Worm (Caenorhabditis elegans) whole organism, mixed stage, embryonic: Measurements from ENCODE around the gene chil-3.
A peak's percentile ranks its signal among the peaks of the same experiment; 100 is the strongest.

Experiments
- M03D4.4 ChIP-seq: sonication (generic microtip); optimal IDR thresholded peaks from 2 replicates; lab custom pipeline; 2017; ENCODE audit warnings: mild to moderate bottlenecking, missing genetic modification characterization, missing compliant biosample characterization
- bed-3 ChIP-seq: fragments of 200-800 bp; sonication (Bioruptor generic); optimal IDR thresholded peaks from 3 replicates; lab custom pipeline; 2018; ENCODE audit warnings: mild to moderate bottlenecking, missing genetic modification characterization, moderate library complexity, missing compliant biosample characterization
- blmp-1 ChIP-seq: fragments of 150-350 bp; optimal IDR thresholded peaks from 2 replicates; lab custom pipeline; 2014; ENCODE audit warnings: missing biosample characterization, missing genetic modification characterization
- ceh-39 ChIP-seq: fragments of 150-350 bp; optimal IDR thresholded peaks from 2 replicates; lab custom pipeline; 2014; ENCODE audit warnings: missing biosample characterization, missing genetic modification characterization
- ceh-43 ChIP-seq: fragments of 200-800 bp; sonication (Bioruptor generic); optimal IDR thresholded peaks from 2 replicates; lab custom pipeline; 2018; ENCODE audit warnings: mild to moderate bottlenecking, missing genetic modification characterization, moderate library complexity, missing compliant biosample characterization
- ceh-83 ChIP-seq: fragments of 200-800 bp; sonication (Bioruptor generic); optimal IDR thresholded peaks from 2 replicates; lab custom pipeline; 2018; ENCODE audit warnings: mild to moderate bottlenecking, missing genetic modification characterization, missing compliant biosample characterization
- ces-1 ChIP-seq: fragments of 150-350 bp; optimal IDR thresholded peaks from 2 replicates; lab custom pipeline; 2014; ENCODE audit warnings: missing biosample characterization, missing genetic modification reagents, missing genetic modification characterization
- cnd-1 ChIP-seq: fragments of 200-800 bp; sonication (Bioruptor generic); optimal IDR thresholded peaks from 2 replicates; lab custom pipeline; 2018; ENCODE audit warnings: mild to moderate bottlenecking, missing genetic modification characterization, missing compliant biosample characterization
- drap-1 ChIP-seq: fragments of 200-800 bp; sonication (Bioruptor generic); optimal IDR thresholded peaks from 3 replicates; lab custom pipeline; 2018; ENCODE audit warnings: mild to moderate bottlenecking, missing genetic modification characterization, missing compliant biosample characterization
- elt-1 ChIP-seq: sonication (generic microtip); optimal IDR thresholded peaks from 2 replicates; lab custom pipeline; 2017; ENCODE audit warnings: missing genetic modification characterization, mild to moderate bottlenecking, missing compliant biosample characterization, antibody characterized with exemption, moderate library complexity, borderline replicate concordance; ENCODE audit not compliant: insufficient read depth
- elt-3 ChIP-seq: fragments of 150-350 bp; optimal IDR thresholded peaks from 2 replicates; lab custom pipeline; 2014; ENCODE audit warnings: missing biosample characterization, missing genetic modification characterization
- flh-1 ChIP-seq: fragments of 200-800 bp; sonication (Bioruptor generic); optimal IDR thresholded peaks from 2 replicates; lab custom pipeline; 2018; ENCODE audit warnings: mild to moderate bottlenecking, missing genetic modification characterization, moderate library complexity, missing compliant biosample characterization
- ham-2 ChIP-seq: fragments of 200-800 bp; sonication (Bioruptor generic); optimal IDR thresholded peaks from 2 replicates; lab custom pipeline; 2018; ENCODE audit warnings: mild to moderate bottlenecking, missing genetic modification characterization, missing compliant biosample characterization
- hlh-1 ChIP-seq: fragments of 150-350 bp; optimal IDR thresholded peaks from 2 replicates; lab custom pipeline; 2014; ENCODE audit warnings: missing biosample characterization, missing genetic modification reagents, missing genetic modification characterization
- lin-13 ChIP-seq: fragments of 150-350 bp; optimal IDR thresholded peaks from 2 replicates; lab custom pipeline; 2014; ENCODE audit warnings: missing biosample characterization, missing genetic modification characterization
- lsy-2 ChIP-seq: fragments of 150-350 bp; optimal IDR thresholded peaks from 2 replicates; lab custom pipeline; 2014; ENCODE audit warnings: missing biosample characterization, missing genetic modification characterization
- mep-1 ChIP-seq: fragments of 150-350 bp; optimal IDR thresholded peaks from 2 replicates; lab custom pipeline; 2017; ENCODE audit warnings: missing biosample characterization, missing genetic modification reagents, missing genetic modification characterization, inconsistent platforms
- mls-2 ChIP-seq: sonication (generic microtip); optimal IDR thresholded peaks from 2 replicates; lab custom pipeline; 2016; ENCODE audit warnings: mild to moderate bottlenecking, missing genetic modification characterization, moderate library complexity, missing compliant biosample characterization
- nhr-12 ChIP-seq: fragments of 150-350 bp; optimal IDR thresholded peaks from 2 replicates; lab custom pipeline; 2014; ENCODE audit warnings: missing biosample characterization, missing genetic modification characterization
- nhr-2 ChIP-seq: fragments of 150-350 bp; optimal IDR thresholded peaks from 2 replicates; lab custom pipeline; 2014; ENCODE audit warnings: missing biosample characterization, missing genetic modification characterization
- nhr-28 ChIP-seq: fragments of 150-350 bp; optimal IDR thresholded peaks from 2 replicates; lab custom pipeline; 2014; ENCODE audit warnings: missing biosample characterization, missing genetic modification characterization
- nhr-76 ChIP-seq: sonication (generic microtip); optimal IDR thresholded peaks from 2 replicates; lab custom pipeline; 2017; ENCODE audit warnings: missing biosample characterization, missing genetic modification characterization
- pha-4 ChIP-seq: fragments of 150-350 bp; optimal IDR thresholded peaks from 2 replicates; lab custom pipeline; 2018; ENCODE audit warnings: missing biosample characterization, missing genetic modification reagents, missing genetic modification characterization
- sem-2 ChIP-seq: fragments of 200-800 bp; sonication (Bioruptor generic); optimal IDR thresholded peaks from 2 replicates; lab custom pipeline; 2018; ENCODE audit warnings: mild to moderate bottlenecking, missing genetic modification characterization, missing compliant biosample characterization
- snpc-4 ChIP-seq: fragments of 150-350 bp; optimal IDR thresholded peaks from 2 replicates; lab custom pipeline; 2014; ENCODE audit warnings: missing biosample characterization, missing genetic modification characterization
- sptf-1 ChIP-seq: sonication (generic microtip); optimal IDR thresholded peaks from 2 replicates; lab custom pipeline; 2017; ENCODE audit warnings: mild to moderate bottlenecking, missing genetic modification characterization, moderate library complexity, missing compliant biosample characterization
- tbx-8 ChIP-seq: fragments of 200-800 bp; sonication (Bioruptor generic); optimal IDR thresholded peaks from 2 replicates; lab custom pipeline; 2018; ENCODE audit warnings: mild to moderate bottlenecking, missing genetic modification characterization, moderate library complexity, missing compliant biosample characterization
- unc-120 ChIP-seq: sonication (generic microtip); optimal IDR thresholded peaks from 2 replicates; lab custom pipeline; 2017; ENCODE audit warnings: missing genetic modification characterization, missing compliant biosample characterization; ENCODE audit not compliant: poor library complexity, severe bottlenecking
- unc-39 ChIP-seq: fragments of 150-350 bp; optimal IDR thresholded peaks from 2 replicates; lab custom pipeline; 2014; ENCODE audit warnings: missing biosample characterization, missing genetic modification characterization
- unc-62 ChIP-seq: fragments of 150-350 bp; optimal IDR thresholded peaks from 2 replicates; lab custom pipeline; 2014; ENCODE audit warnings: missing biosample characterization, missing genetic modification reagents, missing genetic modification characterization
- zip-8 ChIP-seq: fragments of 150-350 bp; optimal IDR thresholded peaks from 2 replicates; lab custom pipeline; 2014; ENCODE audit warnings: missing biosample characterization, missing genetic modification characterization
- ztf-11 ChIP-seq: fragments of 150-350 bp; optimal IDR thresholded peaks from 2 replicates; lab custom pipeline; 2014; ENCODE audit warnings: missing biosample characterization, missing genetic modification characterization

chil-3 gene

ce11 chrII:9838260-9838935 lies 22.9 kb downstream of the chil-3 start, which contains the start of gene arrd-4:
arrd-4 (minus strand) TSS chrII:9838310.
- TF ChIP-seq ces-1 (GFP tag; lab: Kevin White, UChicago) (peak; percentile 99), bed-3 (GFP tag; lab: Kevin White, UChicago) (no peak)

DNA sequence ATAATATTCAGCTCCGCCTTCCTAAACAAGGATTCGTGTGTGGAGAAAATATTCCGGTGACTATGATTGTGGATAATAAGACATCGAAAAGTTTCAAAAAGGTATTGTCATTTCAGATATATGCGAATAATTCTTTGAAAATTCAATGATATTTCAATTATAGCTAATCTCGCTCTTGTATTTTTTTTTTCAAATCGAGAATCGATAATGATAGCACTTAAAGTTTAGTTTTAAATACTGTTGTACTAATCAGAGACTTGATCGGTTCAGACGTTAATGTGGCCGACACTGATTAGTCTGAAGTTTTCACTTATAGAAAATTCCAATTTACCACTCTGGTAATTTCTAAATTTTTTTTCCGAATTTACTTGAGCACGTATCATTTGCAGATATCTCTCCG lies 25.3 kb downstream of the chil-3 start:
- TF ChIP-seq unc-120 (no peak), unc-62 (GFP tag; lab: Kevin White, UChicago) (no peak), blmp-1 (tag; lab: Kevin White, UChicago) (no peak), elt-1 (no peak), hlh-1 (tag; lab: Kevin White, UChicago) (no peak), ham-2 (GFP tag; lab: Kevin White, UChicago) (no peak), mls-2 (tag; lab: Kevin White, UChicago) (no peak), ceh-83 (GFP tag; lab: Kevin White, UChicago) (no peak), nhr-12 (no peak), zip-8 (tag; lab: Kevin White, UChicago) (no peak), M03D4.4 (no peak), ztf-11 (tag; lab: Kevin White, UChicago) (no peak), nhr-2 (tag; lab: Kevin White, UChicago) (no peak), snpc-4 (tag; lab: Kevin White, UChicago) (no peak)
- TF ChIP-seq, all 35 proteins: peak for 0

ce11 chrII:9834921-9835320 lies 26.4 kb downstream of the chil-3 start, which contains the start of gene arrd-5:
arrd-5 (plus strand) TSS chrII:9835221.
- TF ChIP-seq ceh-83 (GFP tag; lab: Kevin White, UChicago): no peak
- no peak for TF ChIP-seq lsy-2
- no peak for TF ChIP-seq flh-1
- no peak for TF ChIP-seq nhr-2 (tag; lab: Kevin White, UChicago)
- no peak for TF ChIP-seq ham-2 (GFP tag; lab: Kevin White, UChicago)
- TF ChIP-seq ceh-39 (tag; lab: Kevin White, UChicago): no peak
- TF ChIP-seq unc-39 (tag; lab: Kevin White, UChicago): no peak
- TF ChIP-seq drap-1: no peak
- TF ChIP-seq unc-62 (GFP tag; lab: Kevin White, UChicago): no peak
- TF ChIP-seq elt-1: no peak
- no peak for TF ChIP-seq lin-13 (tag; lab: Kevin White, UChicago)
- no peak for TF ChIP-seq mep-1 (tag; lab: Kevin White, UChicago)
- TF ChIP-seq nhr-76 (tag; lab: Kevin White, UChicago): no peak
- TF ChIP-seq ces-1 (GFP tag; lab: Kevin White, UChicago): no peak
- TF ChIP-seq mls-2 (tag; lab: Kevin White, UChicago): no peak
- no peak for TF ChIP-seq zip-8 (tag; lab: Kevin White, UChicago)
- no peak for TF ChIP-seq hlh-1 (tag; lab: Kevin White, UChicago)
- TF ChIP-seq snpc-4 (tag; lab: Kevin White, UChicago): no peak
- no peak for TF ChIP-seq elt-3 (tag; lab: Kevin White, UChicago)

DNA sequence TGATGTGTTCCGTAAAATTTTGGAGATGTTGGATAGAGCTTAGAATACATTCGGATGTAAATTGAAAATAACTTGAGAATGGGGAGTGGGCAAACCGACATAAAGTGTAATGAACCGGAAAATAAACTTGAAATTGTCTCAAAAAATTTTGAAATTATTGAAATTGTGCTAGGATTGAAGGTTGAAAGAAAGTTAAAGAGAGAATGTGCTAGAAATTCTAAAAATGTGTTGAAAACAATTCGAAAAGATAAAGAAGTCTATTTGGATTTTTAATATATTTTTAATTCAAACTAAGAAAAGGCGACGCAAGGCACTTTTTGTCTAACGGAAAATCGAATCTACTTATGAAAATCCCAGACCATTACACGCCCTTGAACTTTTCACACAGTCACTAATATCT lies 27.4 kb downstream of the chil-3 start, which contains the start of gene ZK938.3:
TSS of gene ZK938.3 (minus strand) at position 101 of the 400 bp plus-strand sequence.
- TF ChIP-seq drap-1: no peak
- no peak for TF ChIP-seq M03D4.4
- TF ChIP-seq tbx-8: no peak
- no peak for TF ChIP-seq elt-3 (tag; lab: Kevin White, UChicago)
- no peak for TF ChIP-seq lin-13 (tag; lab: Kevin White, UChicago)
- TF ChIP-seq ces-1 (GFP tag; lab: Kevin White, UChicago): no peak
- TF ChIP-seq cnd-1 (tag; lab: Kevin White, UChicago): no peak
- TF ChIP-seq nhr-76 (tag; lab: Kevin White, UChicago): no peak
- TF ChIP-seq sptf-1 (tag; lab: Kevin White, UChicago): no peak
- no peak for TF ChIP-seq mls-2 (tag; lab: Kevin White, UChicago)
- TF ChIP-seq pha-4 (tag; lab: Kevin White, UChicago): no peak
- TF ChIP-seq zip-8 (tag; lab: Kevin White, UChicago): no peak
- TF ChIP-seq lsy-2: no peak
- TF ChIP-seq, all 35 proteins: peak for 0

ce11 chrII:9831033-9831432 lies 30.3 kb downstream of the chil-3 start, which contains the start of gene ZK938.12:
ZK938.12 (plus strand) TSS chrII:9831333.
- TF ChIP-seq ztf-11 (tag; lab: Kevin White, UChicago) (no peak), unc-39 (tag; lab: Kevin White, UChicago) (no peak), lin-13 (tag; lab: Kevin White, UChicago) (no peak), flh-1 (no peak), sptf-1 (tag; lab: Kevin White, UChicago) (no peak), snpc-4 (tag; lab: Kevin White, UChicago) (no peak), lsy-2 (no peak), sem-2 (GFP tag; lab: Kevin White, UChicago) (no peak), nhr-12 (no peak), pha-4 (tag; lab: Kevin White, UChicago) (no peak), elt-3 (tag; lab: Kevin White, UChicago) (no peak), blmp-1 (tag; lab: Kevin White, UChicago) (no peak), nhr-76 (tag; lab: Kevin White, UChicago) (no peak), ceh-43 (GFP tag; lab: Kevin White, UChicago) (no peak), nhr-28 (tag; lab: Kevin White, UChicago) (no peak)
